Fruit fly (Drosophila melanogaster): Measurements from ENCODE around the gene CG33673.

dm6 chr2L:1967861-1968260 lies 21.3 kb upstream of the CG33673 start:
- no peak for TF ChIP-seq Sin3A (optimal IDR thresholded peaks at IDR 0.05)
- no peak for TF ChIP-seq h (optimal IDR thresholded peaks at IDR 0.05)
- TF ChIP-seq Myc (optimal IDR thresholded peaks at IDR 0.05) = no peak
- TF ChIP-seq psq (optimal IDR thresholded peaks at IDR 0.05) = no peak
- no peak for TF ChIP-seq insv (optimal IDR thresholded peaks at IDR 0.05)
- TF ChIP-seq ttk (optimal IDR thresholded peaks at IDR 0.05) = no peak
